Fruit fly (Drosophila melanogaster): ENCODE results near the gene ncd.

The ncd gene

dm6 chr3R:29757226-29757625, 49.7 kb downstream of the ncd start (continued):
- TF ChIP-seq Bdp1 (GFP tag; optimal IDR thresholded peaks at IDR 0.05) (no peak), Neu2 (GFP tag; optimal IDR thresholded peaks at IDR 0.05; ENCODE audit: borderline replicate concordance) (no peak), so (GFP tag; IDR thresholded peaks at IDR 0.05) (0 out of 3 replicates have a peak, but pooled peaks have one; percentile 16), grau (tag; optimal IDR thresholded peaks at IDR 0.05) (no peak), pzg (GFP tag; optimal IDR thresholded peaks at IDR 0.05) (no peak), jing (GFP tag; optimal IDR thresholded peaks at IDR 0.05) (no peak), ftz-f1 (GFP tag; optimal IDR thresholded peaks at IDR 0.05) (no peak), kay (GFP tag; optimal IDR thresholded peaks at IDR 0.05) (peak; percentile 11), tll (GFP tag; optimal IDR thresholded peaks at IDR 0.05) (no peak), lola (GFP tag; optimal IDR thresholded peaks at IDR 0.05) (no peak), Nf-YA (GFP tag; IDR thresholded peaks at IDR 0.05) (no peak), pum (GFP tag; optimal IDR thresholded peaks at IDR 0.05) (no peak), repo (GFP tag; optimal IDR thresholded peaks at IDR 0.05) (peak; percentile 28), MTF-1 (GFP tag; optimal IDR thresholded peaks at IDR 0.05; ENCODE audit: borderline replicate concordance) (peak; percentile 32), onecut (GFP tag; IDR thresholded peaks at IDR 0.05) (peak; percentile 9; the same call in 1 of the 2 replicates), NfI (GFP tag; optimal IDR thresholded peaks at IDR 0.05) (no peak), CG12071 (GFP tag; optimal IDR thresholded peaks at IDR 0.05) (peak; percentile 71), vfl (GFP tag; optimal IDR thresholded peaks at IDR 0.05) (no peak), mld (GFP tag; IDR thresholded peaks at IDR 0.05; ENCODE audit: partially characterized antibody) (no peak), CG4360 (GFP tag; IDR thresholded peaks at IDR 0.05) (no peak), chinmo (GFP tag; IDR thresholded peaks at IDR 0.05; ENCODE audit: partially characterized antibody) (no peak), ssp (GFP tag; IDR thresholded peaks at IDR 0.05) (no peak), tx (GFP tag; optimal IDR thresholded peaks at IDR 0.05) (no peak), CG12744 (GFP tag; optimal IDR thresholded peaks at IDR 0.05) (no peak), ranshi (GFP tag; IDR thresholded peaks at IDR 0.05) (0 out of 2 replicates have a peak, but pooled peaks have one; percentile 38), CG1602 (GFP tag; optimal IDR thresholded peaks at IDR 0.05) (no peak), danr (GFP tag; IDR thresholded peaks at IDR 0.05) (no peak), Doc3 (GFP tag; IDR thresholded peaks at IDR 0.05; ENCODE audit: partially characterized antibody) (no peak), eyg (GFP tag; optimal IDR thresholded peaks at IDR 0.05) (no peak), CG2889 (GFP tag; IDR thresholded peaks at IDR 0.05) (no peak), C15 (GFP tag; IDR thresholded peaks at IDR 0.05) (0 out of 3 replicates have a peak, but pooled peaks have one; percentile 46), prd (optimal IDR thresholded peaks at IDR 0.05) (no peak), prd (GFP tag; IDR thresholded peaks at IDR 0.05) (no peak), knrl (GFP tag; IDR thresholded peaks at IDR 0.05; ENCODE audit: partially characterized antibody) (no peak), jigr1 (GFP tag; IDR thresholded peaks at IDR 0.05) (no peak), CG15073 (GFP tag; optimal IDR thresholded peaks at IDR 0.05) (no peak), hbn (GFP tag; IDR thresholded peaks at IDR 0.05; ENCODE audit: partially characterized antibody) (no peak), Adf1 (GFP tag; IDR thresholded peaks at IDR 0.05) (no peak), D19B (GFP tag; optimal IDR thresholded peaks at IDR 0.05) (no peak), CG2202 (tag; optimal IDR thresholded peaks at IDR 0.05) (no peak), psq (GFP tag; optimal IDR thresholded peaks at IDR 0.05) (no peak), crp (GFP tag; optimal IDR thresholded peaks at IDR 0.05) (no peak), ind (GFP tag; optimal IDR thresholded peaks at IDR 0.05) (no peak), Abd-B (GFP tag; optimal IDR thresholded peaks at IDR 0.05) (no peak), CG17829 (tag; optimal IDR thresholded peaks at IDR 0.05) (no peak), Oaz (GFP tag; IDR thresholded peaks at IDR 0.05) (no peak), ham (GFP tag; IDR thresholded peaks at IDR 0.05) (no peak), CG6689 (GFP tag; IDR thresholded peaks at IDR 0.05) (peak; percentile 16; the same call in 1 of the 2 replicates), CG3726 (GFP tag; IDR thresholded peaks at IDR 0.05) (0 out of 3 replicates have a peak, but pooled peaks have one; percentile 30), CG9727 (GFP tag; optimal IDR thresholded peaks at IDR 0.05) (no peak), bab2 (GFP tag; optimal IDR thresholded peaks at IDR 0.05) (peak; percentile 43)

All from whole organism, embryonic.